Worm (Caenorhabditis elegans) whole organism, mixed stage, embryonic: ENCODE results near the gene sri-4.

Experiments
- M03D4.4 ChIP-seq: sonication (generic microtip); optimal IDR thresholded peaks from 2 replicates; lab custom pipeline; 2017; ENCODE audit warnings: mild to moderate bottlenecking, missing genetic modification characterization, missing compliant biosample characterization
- bed-3 ChIP-seq: fragments of 200-800 bp; sonication (Bioruptor generic); optimal IDR thresholded peaks from 3 replicates; lab custom pipeline; 2018; ENCODE audit warnings: mild to moderate bottlenecking, missing genetic modification characterization, moderate library complexity, missing compliant biosample characterization
- blmp-1 ChIP-seq: fragments of 150-350 bp; optimal IDR thresholded peaks from 2 replicates; lab custom pipeline; 2014; ENCODE audit warnings: missing biosample characterization, missing genetic modification characterization
- ceh-39 ChIP-seq: fragments of 150-350 bp; optimal IDR thresholded peaks from 2 replicates; lab custom pipeline; 2014; ENCODE audit warnings: missing biosample characterization, missing genetic modification characterization
- ceh-43 ChIP-seq: fragments of 200-800 bp; sonication (Bioruptor generic); optimal IDR thresholded peaks from 2 replicates; lab custom pipeline; 2018; ENCODE audit warnings: mild to moderate bottlenecking, missing genetic modification characterization, moderate library complexity, missing compliant biosample characterization
- ceh-83 ChIP-seq: fragments of 200-800 bp; sonication (Bioruptor generic); optimal IDR thresholded peaks from 2 replicates; lab custom pipeline; 2018; ENCODE audit warnings: mild to moderate bottlenecking, missing genetic modification characterization, missing compliant biosample characterization
- ces-1 ChIP-seq: fragments of 150-350 bp; optimal IDR thresholded peaks from 2 replicates; lab custom pipeline; 2014; ENCODE audit warnings: missing biosample characterization, missing genetic modification reagents, missing genetic modification characterization
- cnd-1 ChIP-seq: fragments of 200-800 bp; sonication (Bioruptor generic); optimal IDR thresholded peaks from 2 replicates; lab custom pipeline; 2018; ENCODE audit warnings: mild to moderate bottlenecking, missing genetic modification characterization, missing compliant biosample characterization
- drap-1 ChIP-seq: fragments of 200-800 bp; sonication (Bioruptor generic); optimal IDR thresholded peaks from 3 replicates; lab custom pipeline; 2018; ENCODE audit warnings: mild to moderate bottlenecking, missing genetic modification characterization, missing compliant biosample characterization
- elt-1 ChIP-seq: sonication (generic microtip); optimal IDR thresholded peaks from 2 replicates; lab custom pipeline; 2017; ENCODE audit warnings: missing genetic modification characterization, mild to moderate bottlenecking, missing compliant biosample characterization, antibody characterized with exemption, moderate library complexity, borderline replicate concordance; ENCODE audit not compliant: insufficient read depth
- elt-3 ChIP-seq: fragments of 150-350 bp; optimal IDR thresholded peaks from 2 replicates; lab custom pipeline; 2014; ENCODE audit warnings: missing biosample characterization, missing genetic modification characterization
- flh-1 ChIP-seq: fragments of 200-800 bp; sonication (Bioruptor generic); optimal IDR thresholded peaks from 2 replicates; lab custom pipeline; 2018; ENCODE audit warnings: mild to moderate bottlenecking, missing genetic modification characterization, moderate library complexity, missing compliant biosample characterization
- ham-2 ChIP-seq: fragments of 200-800 bp; sonication (Bioruptor generic); optimal IDR thresholded peaks from 2 replicates; lab custom pipeline; 2018; ENCODE audit warnings: mild to moderate bottlenecking, missing genetic modification characterization, missing compliant biosample characterization
- hlh-1 ChIP-seq: fragments of 150-350 bp; optimal IDR thresholded peaks from 2 replicates; lab custom pipeline; 2014; ENCODE audit warnings: missing biosample characterization, missing genetic modification reagents, missing genetic modification characterization
- lin-13 ChIP-seq: fragments of 150-350 bp; optimal IDR thresholded peaks from 2 replicates; lab custom pipeline; 2014; ENCODE audit warnings: missing biosample characterization, missing genetic modification characterization
- lin-32 ChIP-seq: fragments of 200-800 bp; sonication (Bioruptor generic); optimal IDR thresholded peaks from 2 replicates; lab custom pipeline; 2018; ENCODE audit warnings: mild to moderate bottlenecking, missing genetic modification characterization, missing compliant biosample characterization
- lsy-2 ChIP-seq: fragments of 150-350 bp; optimal IDR thresholded peaks from 2 replicates; lab custom pipeline; 2014; ENCODE audit warnings: missing biosample characterization, missing genetic modification characterization
- mab-5 ChIP-seq: fragments of 150-350 bp; optimal IDR thresholded peaks from 2 replicates; lab custom pipeline; 2014; ENCODE audit warnings: missing biosample characterization, missing genetic modification characterization
- mep-1 ChIP-seq: fragments of 150-350 bp; optimal IDR thresholded peaks from 2 replicates; lab custom pipeline; 2017; ENCODE audit warnings: missing biosample characterization, missing genetic modification reagents, missing genetic modification characterization, inconsistent platforms
- mls-2 ChIP-seq: sonication (generic microtip); optimal IDR thresholded peaks from 2 replicates; lab custom pipeline; 2016; ENCODE audit warnings: mild to moderate bottlenecking, missing genetic modification characterization, moderate library complexity, missing compliant biosample characterization
- nhr-12 ChIP-seq: fragments of 150-350 bp; optimal IDR thresholded peaks from 2 replicates; lab custom pipeline; 2014; ENCODE audit warnings: missing biosample characterization, missing genetic modification characterization
- nhr-2 ChIP-seq: fragments of 150-350 bp; optimal IDR thresholded peaks from 2 replicates; lab custom pipeline; 2014; ENCODE audit warnings: missing biosample characterization, missing genetic modification characterization
- nhr-237 ChIP-seq: fragments of 150-350 bp; optimal IDR thresholded peaks from 2 replicates; lab custom pipeline; 2014; ENCODE audit warnings: missing biosample characterization, missing genetic modification characterization
- nhr-28 ChIP-seq: fragments of 150-350 bp; optimal IDR thresholded peaks from 2 replicates; lab custom pipeline; 2014; ENCODE audit warnings: missing biosample characterization, missing genetic modification characterization
- nhr-76 ChIP-seq: sonication (generic microtip); optimal IDR thresholded peaks from 2 replicates; lab custom pipeline; 2017; ENCODE audit warnings: missing biosample characterization, missing genetic modification characterization
- pha-4 ChIP-seq: fragments of 150-350 bp; optimal IDR thresholded peaks from 2 replicates; lab custom pipeline; 2018; ENCODE audit warnings: missing biosample characterization, missing genetic modification reagents, missing genetic modification characterization
- sem-2 ChIP-seq: fragments of 200-800 bp; sonication (Bioruptor generic); optimal IDR thresholded peaks from 2 replicates; lab custom pipeline; 2018; ENCODE audit warnings: mild to moderate bottlenecking, missing genetic modification characterization, missing compliant biosample characterization
- snpc-4 ChIP-seq: fragments of 150-350 bp; optimal IDR thresholded peaks from 2 replicates; lab custom pipeline; 2014; ENCODE audit warnings: missing biosample characterization, missing genetic modification characterization
- sptf-1 ChIP-seq: sonication (generic microtip); optimal IDR thresholded peaks from 2 replicates; lab custom pipeline; 2017; ENCODE audit warnings: mild to moderate bottlenecking, missing genetic modification characterization, moderate library complexity, missing compliant biosample characterization
- tbx-8 ChIP-seq: fragments of 200-800 bp; sonication (Bioruptor generic); optimal IDR thresholded peaks from 2 replicates; lab custom pipeline; 2018; ENCODE audit warnings: mild to moderate bottlenecking, missing genetic modification characterization, moderate library complexity, missing compliant biosample characterization
- unc-120 ChIP-seq: sonication (generic microtip); optimal IDR thresholded peaks from 2 replicates; lab custom pipeline; 2017; ENCODE audit warnings: missing genetic modification characterization, missing compliant biosample characterization; ENCODE audit not compliant: poor library complexity, severe bottlenecking
- unc-39 ChIP-seq: fragments of 150-350 bp; optimal IDR thresholded peaks from 2 replicates; lab custom pipeline; 2014; ENCODE audit warnings: missing biosample characterization, missing genetic modification characterization
- unc-62 ChIP-seq: fragments of 150-350 bp; optimal IDR thresholded peaks from 2 replicates; lab custom pipeline; 2014; ENCODE audit warnings: missing biosample characterization, missing genetic modification reagents, missing genetic modification characterization
- zip-8 ChIP-seq: fragments of 150-350 bp; optimal IDR thresholded peaks from 2 replicates; lab custom pipeline; 2014; ENCODE audit warnings: missing biosample characterization, missing genetic modification characterization
- ztf-11 ChIP-seq: fragments of 150-350 bp; optimal IDR thresholded peaks from 2 replicates; lab custom pipeline; 2014; ENCODE audit warnings: missing biosample characterization, missing genetic modification characterization

sri-4 gene

ce11 chrV:731330-731729, 16.8 kb upstream of the sri-4 start:
- TF ChIP-seq bed-3 (GFP tag; lab: Kevin White, UChicago) (no peak), tbx-8 (GFP tag; lab: Kevin White, UChicago) (no peak), ceh-43 (GFP tag; lab: Kevin White, UChicago) (no peak), ces-1 (GFP tag; lab: Kevin White, UChicago) (no peak), ceh-39 (no peak), sem-2 (GFP tag; lab: Kevin White, UChicago) (no peak), mls-2 (tag; lab: Kevin White, UChicago) (no peak), unc-62 (peak; percentile 87), sptf-1 (no peak), lsy-2 (no peak), nhr-76 (tag; lab: Kevin White, UChicago) (no peak), elt-1 (tag; lab: Kevin White, UChicago) (no peak), mep-1 (tag; lab: Kevin White, UChicago) (no peak), drap-1 (peak; percentile 11), hlh-1 (tag; lab: Kevin White, UChicago) (peak; percentile 98), nhr-12 (tag; lab: Kevin White, UChicago) (no peak), ham-2 (GFP tag; lab: Kevin White, UChicago) (no peak), mab-5 (no peak), lin-13 (tag; lab: Kevin White, UChicago) (no peak), unc-39 (tag; lab: Kevin White, UChicago) (no peak), zip-8 (tag; lab: Kevin White, UChicago) (no peak), ztf-11 (tag; lab: Kevin White, UChicago) (no peak), blmp-1 (tag; lab: Kevin White, UChicago) (no peak), ceh-83 (GFP tag; lab: Kevin White, UChicago) (no peak), M03D4.4 (peak; percentile 41), elt-3 (tag; lab: Kevin White, UChicago) (no peak), nhr-2 (tag; lab: Kevin White, UChicago) (peak; percentile 89), pha-4 (tag; lab: Kevin White, UChicago) (no peak), nhr-237 (tag; lab: Kevin White, UChicago) (no peak), nhr-28 (tag; lab: Kevin White, UChicago) (no peak), lin-32 (GFP tag; lab: Kevin White, UChicago) (no peak), cnd-1 (tag; lab: Kevin White, UChicago) (no peak), flh-1 (GFP tag; lab: Kevin White, UChicago) (no peak), snpc-4 (tag; lab: Kevin White, UChicago) (no peak), unc-120 (tag; lab: Kevin White, UChicago) (peak; percentile 91)

ce11 chrV:736171-736570, 12.0 kb upstream of the sri-4 start, which contains the start of gene srj-25:
TSS of gene srj-25 (minus strand) at chrV:736271.
- TF ChIP-seq cnd-1 (tag; lab: Kevin White, UChicago), result no peak
- no peak for TF ChIP-seq nhr-2 (tag; lab: Kevin White, UChicago)
- no peak for TF ChIP-seq sptf-1
- no peak for TF ChIP-seq unc-62
- no peak for TF ChIP-seq bed-3 (GFP tag; lab: Kevin White, UChicago)
- no peak for TF ChIP-seq sem-2 (GFP tag; lab: Kevin White, UChicago)
- no peak for TF ChIP-seq nhr-237 (tag; lab: Kevin White, UChicago)
- TF ChIP-seq elt-3 (tag; lab: Kevin White, UChicago), result no peak
- TF ChIP-seq nhr-12 (tag; lab: Kevin White, UChicago), result no peak
- TF ChIP-seq ceh-43 (GFP tag; lab: Kevin White, UChicago), result no peak
- TF ChIP-seq unc-120 (tag; lab: Kevin White, UChicago), result no peak
- TF ChIP-seq, all 35 proteins: peak for 0

ce11 chrV:738770-739169, 9.4 kb upstream of the sri-4 start, which contains the start of gene srj-24:
TSS of gene srj-24 (minus strand) at chrV:738870.
- TF ChIP-seq hlh-1 (tag; lab: Kevin White, UChicago) (no peak), ceh-43 (GFP tag; lab: Kevin White, UChicago) (no peak), blmp-1 (tag; lab: Kevin White, UChicago) (no peak), pha-4 (tag; lab: Kevin White, UChicago) (no peak), drap-1 (no peak), elt-1 (tag; lab: Kevin White, UChicago) (no peak), flh-1 (GFP tag; lab: Kevin White, UChicago) (no peak), snpc-4 (tag; lab: Kevin White, UChicago) (no peak)
